Worm (Caenorhabditis elegans) whole organism, young adult: ENCODE data around the gene maa-1.

Source experiments
- C06A6.2 ChIP-seq: fragments of 200-800 bp; sonication (Bioruptor generic); conservative IDR thresholded peaks from 2 replicates; pipeline ENCODE4 v1.3.6; 2022; ENCODE audit warnings: missing genetic modification characterization, missing compliant biosample characterization
- F10E7.11 ChIP-seq: sonication (generic microtip); optimal IDR thresholded peaks from 2 replicates; lab custom pipeline; 2017; ENCODE audit warnings: mild to moderate bottlenecking, missing genetic modification characterization, moderate library complexity, missing compliant biosample characterization
- F39B2.1 ChIP-seq: fragments of 200-800 bp; sonication (Bioruptor generic); IDR thresholded peaks from 2 replicates; pipeline ENCODE4 v1.3.6; 2022; ENCODE audit warnings: missing genetic modification reagents, missing genetic modification characterization, missing compliant biosample characterization
- Y56A3A.18 ChIP-seq: fragments of 200-800 bp; sonication (Bioruptor generic); IDR thresholded peaks from 2 replicates; pipeline ENCODE4 v1.3.6; 2022; ENCODE audit warnings: missing genetic modification reagents, missing genetic modification characterization, missing compliant biosample characterization
- ceh-40 ChIP-seq: fragments of 200-800 bp; sonication (Bioruptor generic); IDR thresholded peaks from 2 replicates; pipeline ENCODE4 v1.3.6; 2022; ENCODE audit warnings: missing genetic modification characterization, missing compliant biosample characterization
- ekl-4 ChIP-seq: fragments of 200-800 bp; sonication (Bioruptor generic); IDR thresholded peaks from 2 replicates; pipeline ENCODE4 v1.3.6; 2022; ENCODE audit warnings: missing genetic modification reagents, missing genetic modification characterization, missing compliant biosample characterization
- nhr-27 ChIP-seq: fragments of 200-800 bp; sonication (Bioruptor generic); optimal IDR thresholded peaks from 2 replicates; lab custom pipeline; 2018; ENCODE audit warnings: mild to moderate bottlenecking, missing genetic modification characterization, moderate library complexity, missing compliant biosample characterization
- rpc-1 ChIP-seq, 2 experiments: fragments of 150-350 bp in 1 of 2; sonication (generic microtip) in 1 of 2; optimal IDR thresholded peaks; 2 replicates each; lab custom pipeline; 2014 to 2018; ENCODE audit warnings: missing biosample characterization in 1 of 2, missing genetic modification characterization in 1 of 2, missing genetic modification reagents in 1 of 2, missing genotype in 1 of 2
- sea-2 ChIP-seq: fragments of 200-800 bp; sonication (Bioruptor generic); IDR thresholded peaks from 2 replicates; pipeline ENCODE4 v1.3.6; 2022; ENCODE audit warnings: missing genetic modification characterization, missing compliant biosample characterization
- snpc-4 ChIP-seq, 5 experiments: fragments of 150-350 bp in 1 of 5; sonication (generic microtip) in 4 of 5; optimal IDR thresholded peaks; 2 replicates each; lab custom pipeline; 2014 to 2018; ENCODE audit warnings: missing genetic modification characterization in 5 of 5, missing biosample characterization in 3 of 5, antibody characterized with exemption in 2 of 5, mild to moderate bottlenecking in 2 of 5, missing compliant biosample characterization in 2 of 5, missing genotype in 2 of 5, moderate library complexity in 2 of 5, missing genetic modification reagents in 1 of 5
- somi-1 ChIP-seq: fragments of 200-800 bp; sonication (Bioruptor generic); optimal IDR thresholded peaks from 2 replicates; lab custom pipeline; 2018; ENCODE audit warnings: mild to moderate bottlenecking, missing genetic modification characterization, missing compliant biosample characterization
- unc-62 ChIP-seq: fragments of 150-350 bp; optimal IDR thresholded peaks from 2 replicates; lab custom pipeline; 2014; ENCODE audit warnings: missing biosample characterization, missing genetic modification reagents, missing genetic modification characterization
- zim-3 ChIP-seq: sonication (generic microtip); optimal IDR thresholded peaks from 2 replicates; lab custom pipeline; 2017; ENCODE audit warnings: mild to moderate bottlenecking, missing genetic modification characterization, moderate library complexity, missing compliant biosample characterization

ce11 chrIII:11816523-11817003 is 5.8 kb downstream of the maa-1 start, which contains the start of gene C18D11.1:
- TF ChIP-seq rpc-1 (optimal IDR thresholded peaks at IDR 0.05; lab: Kevin White, UChicago), result no peak
- no peak for TF ChIP-seq rpc-1 (tag; optimal IDR thresholded peaks at IDR 0.05; lab: Kevin White, UChicago)
- TF ChIP-seq unc-62 (GFP tag; lab: Kevin White, UChicago), result no peak
- TF ChIP-seq Y56A3A.18 (GFP tag; lab: Robert Waterston, UW), result no peak
- TF ChIP-seq somi-1 (GFP tag; lab: Kevin White, UChicago), result no peak
- no peak for TF ChIP-seq C06A6.2 (GFP tag; lab: Robert Waterston, UW)
- no peak for TF ChIP-seq nhr-27 (tag; lab: Kevin White, UChicago)
- no peak for TF ChIP-seq F39B2.1 (GFP tag; lab: Robert Waterston, UW)
- TF ChIP-seq F10E7.11, result no peak
- TF ChIP-seq sea-2 (GFP tag; lab: Robert Waterston, UW), result no peak
- TF ChIP-seq snpc-4 (GFP tag; optimal IDR thresholded peaks at IDR 0.05; lab: Kevin White, UChicago), result no peak
- TF ChIP-seq snpc-4 (tag; optimal IDR thresholded peaks at IDR 0.05; lab: Kevin White, UChicago), result no peak
- no peak for TF ChIP-seq zim-3 (tag; lab: Kevin White, UChicago)
- no peak for TF ChIP-seq ceh-40 (GFP tag; lab: Robert Waterston, UW)
- no peak for TF ChIP-seq ekl-4 (GFP tag; lab: Robert Waterston, UW)
